Fruit fly (Drosophila melanogaster) whole organism, embryonic: ENCODE measurements around the gene Nthl1.

Experiments
- Ada2b ChIP-seq: fragments of 200-800 bp; sonication (Bioruptor generic); IDR thresholded peaks from 2 replicates; pipeline ENCODE4 v1.3.6; 2022; ENCODE audit warnings: missing biosample characterization, missing genetic modification characterization
- Asciz ChIP-seq: fragments of 200-800 bp; sonication (Bioruptor generic); optimal IDR thresholded peaks from 2 replicates; lab custom pipeline; 2017; ENCODE audit warnings: missing biosample characterization, mild to moderate bottlenecking, missing genetic modification characterization, missing genetic modification reagents
- Awh ChIP-seq: fragments of 200-800 bp; sonication (Bioruptor generic); IDR thresholded peaks from 2 replicates; pipeline ENCODE4, ENCODE4 v1.3.6; 2022; ENCODE audit warnings: missing biosample characterization, missing genetic modification characterization
- CG11504 ChIP-seq: fragments of 200-800 bp; sonication (Bioruptor generic); optimal IDR thresholded peaks from 3 replicates; lab custom pipeline; 2019; ENCODE audit warnings: missing biosample characterization, mild to moderate bottlenecking, missing genetic modification characterization, moderate library complexity
- CG12219 ChIP-seq: fragments of 200-800 bp; sonication (Bioruptor generic); optimal IDR thresholded peaks from 3 replicates; lab custom pipeline; 2018; ENCODE audit warnings: missing biosample characterization, mild to moderate bottlenecking, missing genetic modification characterization
- CG12391 ChIP-seq: fragments of 200-800 bp; sonication (Bioruptor generic); optimal IDR thresholded peaks from 3 replicates; lab custom pipeline; 2018; ENCODE audit warnings: missing biosample characterization, mild to moderate bottlenecking, missing genetic modification characterization, moderate library complexity
- CG15601 ChIP-seq: fragments of 200-800 bp; sonication (Bioruptor generic); optimal IDR thresholded peaks from 3 replicates; lab custom pipeline; 2019; ENCODE audit warnings: missing biosample characterization, mild to moderate bottlenecking, missing genetic modification characterization, moderate library complexity
- CG1603 ChIP-seq: fragments of 200-800 bp; sonication (Bioruptor generic); optimal IDR thresholded peaks from 2 replicates; lab custom pipeline; 2019; ENCODE audit warnings: missing biosample characterization, mild to moderate bottlenecking, missing genetic modification characterization, moderate library complexity
- CG17361 ChIP-seq: fragments of 200-800 bp; sonication (Bioruptor generic); IDR thresholded peaks from 3 replicates; pipeline ENCODE4 v1.3.6; 2022; ENCODE audit warnings: missing biosample characterization, missing genetic modification characterization
- CG18262 ChIP-seq: fragments of 200-800 bp; optimal IDR thresholded peaks from 3 replicates; lab custom pipeline; 2019; ENCODE audit warnings: missing biosample characterization, mild to moderate bottlenecking, missing genetic modification characterization, moderate library complexity
- CG2712 ChIP-seq: fragments of 200-800 bp; optimal IDR thresholded peaks from 3 replicates; lab custom pipeline; 2019; ENCODE audit warnings: missing biosample characterization, mild to moderate bottlenecking, missing genetic modification characterization, moderate library complexity
- CG31441 ChIP-seq: fragments of 200-800 bp; sonication (Bioruptor generic); IDR thresholded peaks from 2 replicates; pipeline ENCODE4 v1.3.6; 2022; ENCODE audit warnings: missing biosample characterization, missing genetic modification characterization
- CG33557 ChIP-seq: fragments of 200-800 bp; sonication (Bioruptor generic); optimal IDR thresholded peaks from 2 replicates; lab custom pipeline; 2019; ENCODE audit warnings: missing biosample characterization, mild to moderate bottlenecking, missing genetic modification characterization, moderate library complexity
- CG34376 ChIP-seq: fragments of 200-800 bp; sonication (Bioruptor generic); optimal IDR thresholded peaks from 2 replicates; lab custom pipeline; 2018; ENCODE audit warnings: missing biosample characterization, mild to moderate bottlenecking, missing genetic modification characterization
- CG3847 ChIP-seq: fragments of 200-800 bp; sonication (Bioruptor generic); IDR thresholded peaks from 2 replicates; pipeline ENCODE4 v1.3.6; 2022; ENCODE audit warnings: missing biosample characterization, missing genetic modification characterization
- CG4820 ChIP-seq: fragments of 200-800 bp; sonication (Bioruptor generic); optimal IDR thresholded peaks from 3 replicates; lab custom pipeline; 2016; ENCODE audit warnings: missing biosample characterization, missing genetic modification characterization
- CG6791 ChIP-seq: fragments of 200-800 bp; sonication (Bioruptor generic); IDR thresholded peaks from 3 replicates; pipeline ENCODE4 v1.3.6; 2022; ENCODE audit warnings: missing biosample characterization, missing genetic modification characterization; ENCODE audit not compliant: partially characterized antibody
- CG6854 ChIP-seq: fragments of 200-800 bp; sonication (Bioruptor generic); optimal IDR thresholded peaks from 3 replicates; lab custom pipeline; 2017; ENCODE audit warnings: missing biosample characterization, mild to moderate bottlenecking, missing genetic modification characterization
- CG7839 ChIP-seq: fragments of 200-800 bp; sonication (Bioruptor generic); optimal IDR thresholded peaks from 3 replicates; lab custom pipeline; 2018; ENCODE audit warnings: missing biosample characterization, mild to moderate bottlenecking, missing genetic modification characterization, moderate library complexity
- CG8388 ChIP-seq: fragments of 200-800 bp; sonication (Bioruptor generic); optimal IDR thresholded peaks from 2 replicates; lab custom pipeline; 2019; ENCODE audit warnings: missing biosample characterization, mild to moderate bottlenecking, missing genetic modification characterization, moderate library complexity
- CoRest ChIP-seq: fragments of 200-800 bp; sonication (Bioruptor generic); optimal IDR thresholded peaks from 3 replicates; lab custom pipeline; 2018; ENCODE audit warnings: missing biosample characterization, mild to moderate bottlenecking, missing genetic modification characterization, moderate library complexity
- H15 ChIP-seq: fragments of 200-800 bp; sonication (Bioruptor generic); IDR thresholded peaks from 3 replicates; pipeline ENCODE4 v1.3.6; 2022; ENCODE audit warnings: missing biosample characterization, missing genetic modification characterization
- Hsf ChIP-seq: fragments of 200-800 bp; sonication (Bioruptor generic); optimal IDR thresholded peaks from 3 replicates; lab custom pipeline; 2016; ENCODE audit warnings: missing biosample characterization, missing genetic modification characterization
- Med ChIP-seq: fragments of 200-800 bp; sonication (Bioruptor generic); peaks from one replicate; lab custom pipeline; 2016; ENCODE audit warnings: missing biosample characterization, missing genetic modification characterization, mild to moderate bottlenecking, inconsistent platforms, moderate library complexity
- Oli ChIP-seq: fragments of 200-800 bp; sonication (Bioruptor generic); optimal IDR thresholded peaks from 2 replicates; lab custom pipeline; 2018; ENCODE audit warnings: missing biosample characterization, mild to moderate bottlenecking, missing genetic modification characterization, moderate library complexity
- Rfx ChIP-seq: fragments of 200-800 bp; sonication (Bioruptor generic); IDR thresholded peaks from 2 replicates; pipeline ENCODE4 v1.3.6; 2022; ENCODE audit warnings: missing biosample characterization, missing genetic modification characterization
- Spps ChIP-seq: fragments of 200-800 bp; sonication (Bioruptor generic); optimal IDR thresholded peaks from 2 replicates; lab custom pipeline; 2018; ENCODE audit warnings: missing biosample characterization, mild to moderate bottlenecking, missing genetic modification characterization
- az2 ChIP-seq: fragments of 200-800 bp; sonication (Bioruptor generic); optimal IDR thresholded peaks from 3 replicates; lab custom pipeline; 2016; ENCODE audit warnings: missing biosample characterization, missing genetic modification characterization
- bbx ChIP-seq: fragments of 200-800 bp; sonication (Bioruptor generic); IDR thresholded peaks from 2 replicates; pipeline ENCODE4 v1.3.6; 2022; ENCODE audit warnings: missing biosample characterization, missing genetic modification characterization; ENCODE audit not compliant: partially characterized antibody
- chif ChIP-seq, 2 experiments: fragments of 200-800 bp; sonication (Bioruptor generic); optimal IDR thresholded peaks; 3 replicates each; lab custom pipeline; 2016; ENCODE audit warnings: missing biosample characterization in 2 of 2, missing genetic modification characterization in 2 of 2
- chinmo ChIP-seq: fragments of 200-800 bp; sonication (Bioruptor generic); IDR thresholded peaks from 4 replicates; pipeline ENCODE4 v1.3.6; 2022; ENCODE audit warnings: missing biosample characterization, missing genetic modification characterization; ENCODE audit not compliant: partially characterized antibody
- cwo ChIP-seq: fragments of 200-800 bp; sonication (Bioruptor generic); optimal IDR thresholded peaks from 3 replicates; lab custom pipeline; 2017; ENCODE audit warnings: missing biosample characterization, missing genetic modification characterization, mild to moderate bottlenecking, moderate library complexity, missing genetic modification reagents
- dmrt99B ChIP-seq: fragments of 200-800 bp; sonication (Bioruptor generic); optimal IDR thresholded peaks from 2 replicates; lab custom pipeline; 2018; ENCODE audit warnings: missing biosample characterization, mild to moderate bottlenecking, missing genetic modification characterization, moderate library complexity
- eve ChIP-seq, 2 experiments: fragments of >200 bp; optimal IDR thresholded peaks; 2 replicates each; lab custom pipeline; 2017; ENCODE audit warnings: missing biosample characterization in 2 of 2, missing genetic modification characterization in 2 of 2
- fd102C ChIP-seq: fragments of 200-800 bp; sonication (Bioruptor generic); optimal IDR thresholded peaks from 2 replicates; lab custom pipeline; 2018; ENCODE audit warnings: missing biosample characterization, mild to moderate bottlenecking, missing genetic modification characterization, moderate library complexity
- fd96Cb ChIP-seq: fragments of 200-800 bp; sonication (Bioruptor generic); optimal IDR thresholded peaks from 2 replicates; lab custom pipeline; 2018; ENCODE audit warnings: missing biosample characterization, mild to moderate bottlenecking, missing genetic modification characterization, moderate library complexity
- gce ChIP-seq: fragments of 200-800 bp; sonication (Bioruptor generic); IDR thresholded peaks from 3 replicates; pipeline ENCODE4 v1.3.6; 2022; ENCODE audit warnings: missing biosample characterization, missing genetic modification characterization
- gcm2 ChIP-seq: fragments of 200-800 bp; sonication (Bioruptor generic); optimal IDR thresholded peaks from 2 replicates; lab custom pipeline; 2016; ENCODE audit warnings: missing biosample characterization, missing genetic modification characterization
- grau ChIP-seq: fragments of 200-800 bp; optimal IDR thresholded peaks from 3 replicates; lab custom pipeline; 2019; ENCODE audit warnings: missing biosample characterization, mild to moderate bottlenecking, missing genetic modification characterization, moderate library complexity
- lilli ChIP-seq: fragments of 200-800 bp; sonication (Bioruptor generic); optimal IDR thresholded peaks from 3 replicates; lab custom pipeline; 2016; ENCODE audit warnings: missing biosample characterization, missing genetic modification characterization
- lola ChIP-seq, 3 experiments: fragments of >200 bp in 2 of 3; fragments of 200-800 bp in 1 of 3; sonication (Bioruptor generic) in 1 of 3; optimal IDR thresholded peaks; 2 replicates each; lab custom pipeline; 2017 to 2019; ENCODE audit warnings: missing biosample characterization in 3 of 3, missing genetic modification characterization in 3 of 3, mild to moderate bottlenecking in 1 of 3, moderate library complexity in 1 of 3
- pita ChIP-seq: fragments of 200-800 bp; sonication (Bioruptor generic); optimal IDR thresholded peaks from 2 replicates; lab custom pipeline; 2017; ENCODE audit warnings: missing biosample characterization, mild to moderate bottlenecking, missing genetic modification characterization
- ro ChIP-seq: fragments of 200-800 bp; sonication (Bioruptor generic); IDR thresholded peaks from 2 replicates; pipeline ENCODE4 v1.3.6; 2022; ENCODE audit warnings: missing biosample characterization, missing genetic modification characterization
- sc ChIP-seq, 3 experiments: fragments of >200 bp in 2 of 3; fragments of 200-800 bp in 1 of 3; sonication (Bioruptor generic) in 1 of 3; optimal IDR thresholded peaks; 2 replicates in 2 of 3; 3 replicates in 1 of 3; lab custom pipeline; 2017; ENCODE audit warnings: mild to moderate bottlenecking in 1 of 3, missing biosample characterization in 1 of 3, missing genetic modification characterization in 1 of 3, missing genetic modification reagents in 1 of 3
- sens ChIP-seq: fragments of 200-800 bp; sonication (Bioruptor generic); peaks from one replicate; lab custom pipeline; 2016; ENCODE audit warnings: missing biosample characterization, missing genetic modification characterization
- seq ChIP-seq: fragments of 200-800 bp; sonication (Bioruptor generic); IDR thresholded peaks from 2 replicates; pipeline ENCODE4 v1.3.6; 2022; ENCODE audit warnings: missing biosample characterization, missing genetic modification characterization
- ssp ChIP-seq: fragments of 200-800 bp; sonication (Bioruptor generic); IDR thresholded peaks from 2 replicates; pipeline ENCODE4 v1.3.6; 2022; ENCODE audit warnings: missing biosample characterization, missing genetic modification characterization
- tio ChIP-seq: fragments of 200-800 bp; sonication (Bioruptor generic); optimal IDR thresholded peaks from 2 replicates; lab custom pipeline; 2017; ENCODE audit warnings: missing biosample characterization, missing genetic modification characterization, inconsistent platforms
- trh ChIP-seq: fragments of 200-800 bp; sonication (Bioruptor generic); optimal IDR thresholded peaks from 2 replicates; lab custom pipeline; 2016; ENCODE audit warnings: missing biosample characterization, missing genetic modification characterization

Nthl1 gene

dm6 chr2L:20944342-20944741, 16.7 kb upstream of the Nthl1 start (continued):
- TF ChIP-seq grau (tag; lab: Kevin White, UChicago), result peak; percentile 46
- peak; percentile 56; the same call in 1 of the 2 replicates for TF ChIP-seq CG31441 (GFP tag; lab: Robert Waterston, UW)
- TF ChIP-seq az2 (GFP tag; lab: Kevin White, UChicago), result peak; percentile 35
- peak; percentile 92 for TF ChIP-seq sens
- TF ChIP-seq ssp (GFP tag; lab: Robert Waterston, UW), result no peak; the same call in 1 of the 2 replicates
- TF ChIP-seq seq (GFP tag; lab: Robert Waterston, UW), result peak; percentile 32; the same call in 1 of the 2 replicates
- no peak for TF ChIP-seq trh (GFP tag; lab: Kevin White, UChicago)
- peak; percentile 55 for TF ChIP-seq CG7839
- TF ChIP-seq chif (GFP tag; optimal IDR thresholded peaks at IDR 0.05; lab: Kevin White, UChicago), result peak in 1 of 2 experiments; percentile 7
- TF ChIP-seq lilli (GFP tag; lab: Kevin White, UChicago), result peak; percentile 12
- peak; percentile 62 for TF ChIP-seq CG2712 (tag; lab: Kevin White, UChicago)
- TF ChIP-seq Ada2b (GFP tag; lab: Robert Waterston, UW), result peak; percentile 7; the same call in 1 of the 2 replicates
- TF ChIP-seq fd102C (GFP tag; lab: Kevin White, UChicago), result no peak
- TF ChIP-seq CG6791, result no peak
- TF ChIP-seq Asciz, result peak; percentile 27
- no peak for TF ChIP-seq CG3847
- TF ChIP-seq CG33557 (GFP tag; lab: Kevin White, UChicago), result peak; percentile 24
- peak; percentile 9 for TF ChIP-seq Spps (tag; lab: Kevin White, UChicago)
- peak; percentile 58 for TF ChIP-seq CG11504 (tag; lab: Kevin White, UChicago)
- no peak for TF ChIP-seq bbx (GFP tag; lab: Robert Waterston, UW)
- peak; percentile 17 for TF ChIP-seq CG4820 (GFP tag; lab: Kevin White, UChicago)
- TF ChIP-seq CG12391 (tag; lab: Kevin White, UChicago), result peak; percentile 51
- peak in 1 of 2 experiments; percentile 30 for TF ChIP-seq eve (GFP tag; optimal IDR thresholded peaks at IDR 0.05; lab: Kevin White, UChicago)
- peak; percentile 42 for TF ChIP-seq CoRest (tag; lab: Kevin White, UChicago)
- TF ChIP-seq tio (GFP tag; lab: Kevin White, UChicago), result peak; percentile 41
- peak; percentile 55 for TF ChIP-seq CG18262 (tag; lab: Kevin White, UChicago)
- TF ChIP-seq Hsf (GFP tag; lab: Kevin White, UChicago), result peak; percentile 5
- TF ChIP-seq fd96Cb, result peak; percentile 54
- peak; percentile 4 for TF ChIP-seq CG12219 (GFP tag; lab: Kevin White, UChicago)
- no peak for TF ChIP-seq sc (optimal IDR thresholded peaks at IDR 0.05; lab: Kevin White, UChicago)
- peak; percentile 53 for TF ChIP-seq sc (GFP tag; optimal IDR thresholded peaks at IDR 0.05; lab: Kevin White, UChicago)
- TF ChIP-seq Med (GFP tag; lab: Kevin White, UChicago), result peak; percentile 74
- peak; percentile 37 for TF ChIP-seq Oli (tag; lab: Kevin White, UChicago)
- peak; percentile 32 for TF ChIP-seq CG8388 (GFP tag; lab: Kevin White, UChicago)
- peak; percentile 10 for TF ChIP-seq cwo (GFP tag; lab: Kevin White, UChicago)
- no peak for TF ChIP-seq pita (GFP tag; lab: Kevin White, UChicago)
- peak; percentile 42 for TF ChIP-seq CG1603 (tag; lab: Kevin White, UChicago)
- TF ChIP-seq gcm2, result no peak
- TF ChIP-seq CG6854 (GFP tag; lab: Kevin White, UChicago), result no peak
- TF ChIP-seq ro (GFP tag; lab: Robert Waterston, UW), result no peak
- no peak for TF ChIP-seq gce (GFP tag; lab: Robert Waterston, UW)
- TF ChIP-seq CG17361 (GFP tag; lab: Robert Waterston, UW), result 0 out of 3 replicates have a peak, but pooled peaks have one; percentile 39
- peak; percentile 60 for TF ChIP-seq dmrt99B
- TF ChIP-seq CG15601, result peak; percentile 45
- no peak for TF ChIP-seq chinmo (GFP tag; lab: Robert Waterston, UW)
- 0 out of 3 replicates have a peak, but pooled peaks have one; percentile 34 for TF ChIP-seq H15 (GFP tag; lab: Robert Waterston, UW)
- peak in 1 of 3 experiments; percentile 43 for TF ChIP-seq lola (GFP tag; optimal IDR thresholded peaks at IDR 0.05; lab: Kevin White, UChicago)
- TF ChIP-seq Rfx (GFP tag; lab: Robert Waterston, UW), result 0 out of 2 replicates have a peak, but pooled peaks have one; percentile 6
- no peak for TF ChIP-seq CG34376 (GFP tag; lab: Kevin White, UChicago)
- 0 out of 2 replicates have a peak, but pooled peaks have one; percentile 12 for TF ChIP-seq Awh (GFP tag; lab: Robert Waterston, UW)
